Worm (Caenorhabditis elegans): ENCODE data around the gene F18E3.10.

Gene F18E3.10

DNA sequence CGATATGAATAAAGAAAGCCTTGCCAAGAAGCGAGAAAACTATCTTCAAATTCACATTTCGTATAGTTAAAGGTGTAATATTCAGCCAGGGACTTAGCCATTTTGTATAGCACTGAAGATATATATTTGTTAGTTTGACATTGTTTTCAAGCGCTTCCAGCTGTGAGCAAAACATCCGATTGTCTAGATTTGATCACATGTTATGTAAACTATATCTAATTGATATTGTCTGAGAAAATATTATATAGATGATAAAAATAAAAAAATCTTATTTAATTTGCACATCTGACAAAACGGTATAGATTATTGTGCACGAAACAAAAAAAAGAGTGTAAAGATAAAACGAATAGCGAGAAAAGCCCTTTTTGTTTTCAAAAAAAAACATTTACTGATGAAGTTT lies 40.5 kb upstream of the F18E3.10 start, which contains the start of gene srh-89:
Gene srh-89, minus strand, starts transcription at position 101 of the 400 bp plus-strand sequence.
- TF ChIP-seq irx-1 (tag; optimal IDR thresholded peaks at IDR 0.05) (no peak), lin-15B (tag; optimal IDR thresholded peaks at IDR 0.05) (no peak), F16B12.6 (tag; optimal IDR thresholded peaks at IDR 0.05) (no peak), hpl-2 (GFP tag; optimal IDR thresholded peaks at IDR 0.05) (no peak), nhr-84 (tag; optimal IDR thresholded peaks at IDR 0.05) (no peak), ztf-4 (tag; optimal IDR thresholded peaks at IDR 0.05) (no peak), ets-5 (GFP tag; IDR thresholded peaks at IDR 0.05) (no peak)

DNA sequence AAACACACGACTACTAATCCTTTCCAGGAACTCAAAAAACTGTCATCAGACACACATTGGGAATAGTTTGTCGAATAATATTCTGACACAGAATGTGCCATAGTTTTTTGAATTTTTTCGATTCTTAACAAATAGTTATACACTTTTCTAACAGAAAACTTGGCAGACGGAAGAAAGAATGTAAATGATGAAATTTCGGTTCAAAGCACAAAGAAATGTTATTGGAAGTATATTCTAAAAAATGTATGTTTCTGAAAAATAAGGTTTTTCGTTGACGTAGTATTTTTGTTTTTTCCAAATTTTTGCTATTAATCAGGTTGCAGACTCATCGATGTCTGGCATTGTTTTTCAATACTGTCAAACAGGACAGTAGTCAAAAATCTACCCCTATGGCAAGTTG lies 36.7 kb upstream of the F18E3.10 start, which contains the start of gene srh-92:
Gene srh-92, minus strand, starts transcription at position 101 of the 400 bp plus-strand sequence.
- TF ChIP-seq hlh-4 (tag; optimal IDR thresholded peaks at IDR 0.05) (no peak), sptf-1 (tag; optimal IDR thresholded peaks at IDR 0.05) (no peak), ceh-90 (tag; optimal IDR thresholded peaks at IDR 0.05) (no peak), grh-1 (GFP tag; IDR thresholded peaks at IDR 0.05) (no peak), snpc-4 (tag; optimal IDR thresholded peaks at IDR 0.05) (no peak), nhr-77 (tag; optimal IDR thresholded peaks at IDR 0.05) (no peak), aly-2 (tag; optimal IDR thresholded peaks at IDR 0.05) (no peak), pax-3 (tag; optimal IDR thresholded peaks at IDR 0.05) (no peak), ama-1 (optimal IDR thresholded peaks at IDR 0.05) (no peak), sup-37 (GFP tag; optimal IDR thresholded peaks at IDR 0.05) (no peak), nhr-47 (tag; optimal IDR thresholded peaks at IDR 0.05) (no peak), unc-130 (tag; optimal IDR thresholded peaks at IDR 0.05) (no peak), lin-13 (GFP tag; optimal IDR thresholded peaks at IDR 0.05) (no peak), mdl-1 (tag; optimal IDR thresholded peaks at IDR 0.05) (no peak), sox-4 (tag; optimal IDR thresholded peaks at IDR 0.05) (no peak), C04F5.9 (tag; optimal IDR thresholded peaks at IDR 0.05) (no peak), fkh-10 (GFP tag; optimal IDR thresholded peaks at IDR 0.05) (no peak), ceh-63 (GFP tag; optimal IDR thresholded peaks at IDR 0.05) (no peak)

- no peak for TF ChIP-seq lir-3 (tag; optimal IDR thresholded peaks at IDR 0.05; ENCODE audit: poor library complexity)
- no peak for TF ChIP-seq unc-30 (tag; optimal IDR thresholded peaks at IDR 0.05)
- TF ChIP-seq nhr-85 (tag) = no peak
- TF ChIP-seq nhr-237 (tag; optimal IDR thresholded peaks at IDR 0.05) = no peak
- TF ChIP-seq pag-3 (tag; optimal IDR thresholded peaks at IDR 0.05; ENCODE audit: borderline replicate concordance, insufficient read depth) = no peak
- TF ChIP-seq aha-1 (tag; optimal IDR thresholded peaks at IDR 0.05) = no peak
- TF ChIP-seq nhr-90 (tag; optimal IDR thresholded peaks at IDR 0.05; ENCODE audit: poor library complexity) = no peak
- no peak for TF ChIP-seq zag-1 (tag; optimal IDR thresholded peaks at IDR 0.05)
- no peak for TF ChIP-seq nhr-77 (tag; optimal IDR thresholded peaks at IDR 0.05)
- no peak for TF ChIP-seq unc-98 (GFP tag; IDR thresholded peaks at IDR 0.05)
- TF ChIP-seq egl-13 (tag; optimal IDR thresholded peaks at IDR 0.05) = no peak
- TF ChIP-seq dpl-1 (GFP tag; optimal IDR thresholded peaks at IDR 0.05) = no peak
- no peak for TF ChIP-seq mdl-1 (tag; optimal IDR thresholded peaks at IDR 0.05)
- TF ChIP-seq unc-62 (GFP tag; optimal IDR thresholded peaks at IDR 0.05) = no peak
- no peak for TF ChIP-seq elt-2 (tag; optimal IDR thresholded peaks at IDR 0.05)
- TF ChIP-seq lin-13 (GFP tag; optimal IDR thresholded peaks at IDR 0.05) = no peak
- TF ChIP-seq fos-1 (tag; optimal IDR thresholded peaks at IDR 0.05) = no peak
- no peak for TF ChIP-seq F16B12.6 (tag; optimal IDR thresholded peaks at IDR 0.05)
- TF ChIP-seq pqm-1 (tag; optimal IDR thresholded peaks at IDR 0.05) = no peak
Observed at ce11 chrV:7455008-7455407, 30.8 kb upstream of the F18E3.10 start, which contains the start of gene F25E5.2. Gene F25E5.2, plus strand, starts transcription at chrV:7455308.

DNA sequence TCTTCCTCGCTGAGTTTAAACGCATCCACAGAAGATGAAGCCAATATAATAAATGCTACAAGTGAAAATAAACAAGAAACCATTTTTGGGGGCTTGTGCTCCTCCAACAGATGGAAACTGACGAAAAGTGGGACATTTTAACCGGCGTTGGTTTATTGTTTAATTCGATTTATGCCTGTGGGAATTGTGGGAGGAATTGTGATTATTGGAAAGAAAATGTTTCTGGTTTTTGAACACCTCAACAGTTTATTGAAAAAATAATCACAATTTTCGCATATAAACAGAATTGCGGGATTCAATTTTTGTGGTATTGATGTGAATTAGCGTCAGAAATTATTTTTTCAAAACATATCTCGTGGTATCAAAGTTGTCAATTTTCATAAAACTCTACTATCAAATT lies 30.0 kb upstream of the F18E3.10 start, which contains the start of gene try-8:
Gene try-8, minus strand, starts transcription at position 101 of the 400 bp plus-strand sequence.
- TF ChIP-seq fos-1 (tag; optimal IDR thresholded peaks at IDR 0.05) (no peak), fkh-10 (GFP tag; optimal IDR thresholded peaks at IDR 0.05) (no peak), tbx-2 (tag; optimal IDR thresholded peaks at IDR 0.05) (no peak), pax-3 (tag; optimal IDR thresholded peaks at IDR 0.05) (no peak), snpc-4 (tag; optimal IDR thresholded peaks at IDR 0.05) (no peak), mdl-1 (tag; optimal IDR thresholded peaks at IDR 0.05) (no peak), ceh-63 (GFP tag; optimal IDR thresholded peaks at IDR 0.05) (no peak), ceh-90 (tag; optimal IDR thresholded peaks at IDR 0.05) (no peak), zag-1 (tag; optimal IDR thresholded peaks at IDR 0.05) (no peak), elt-3 (tag; optimal IDR thresholded peaks at IDR 0.05) (no peak), lin-39 (tag; optimal IDR thresholded peaks at IDR 0.05) (no peak), ets-5 (GFP tag; IDR thresholded peaks at IDR 0.05) (no peak), lin-13 (GFP tag; optimal IDR thresholded peaks at IDR 0.05) (no peak), ceh-82 (tag; optimal IDR thresholded peaks at IDR 0.05) (no peak)
